Fruit fly (Drosophila melanogaster) whole organism, prepupa: ENCODE measurements around the gene CG3823.
A peak's percentile ranks its signal among the peaks of the same experiment; 100 is the strongest.

Experiments
- Blimp-1 ChIP-seq: fragments of 200-800 bp; sonication (Bioruptor generic); optimal IDR thresholded peaks from 3 replicates; lab custom pipeline; 2017; ENCODE audit warnings: missing biosample characterization, missing genetic modification characterization, mild to moderate bottlenecking, moderate library complexity, missing genetic modification reagents
- CG10631 ChIP-seq: fragments of 200-800 bp; sonication (Bioruptor generic); optimal IDR thresholded peaks from 2 replicates; lab custom pipeline; 2016; ENCODE audit warnings: missing biosample characterization, missing genetic modification characterization
- CG10669 ChIP-seq: fragments of 200-800 bp; sonication (Bioruptor generic); optimal IDR thresholded peaks from 3 replicates; lab custom pipeline; 2018; ENCODE audit warnings: missing biosample characterization, mild to moderate bottlenecking, missing genetic modification characterization, moderate library complexity
- CG11294 ChIP-seq: fragments of 200-800 bp; sonication (Bioruptor generic); IDR thresholded peaks from 2 replicates; pipeline ENCODE4 v1.3.6; 2022; ENCODE audit warnings: missing biosample characterization, missing genetic modification characterization
- CG11762 ChIP-seq: fragments of 200-800 bp; sonication (Bioruptor generic); optimal IDR thresholded peaks from 3 replicates; lab custom pipeline; 2016; ENCODE audit warnings: missing biosample characterization, missing genetic modification characterization; ENCODE audit not compliant: insufficient read depth
- CG15336 ChIP-seq: fragments of 200-800 bp; sonication (Bioruptor generic); IDR thresholded peaks from 2 replicates; pipeline ENCODE4 v1.3.6; 2022; ENCODE audit warnings: missing biosample characterization, missing genetic modification characterization
- CG1621 ChIP-seq: fragments of 200-800 bp; sonication (Bioruptor generic); optimal IDR thresholded peaks from 3 replicates; lab custom pipeline; 2018; ENCODE audit warnings: missing biosample characterization, mild to moderate bottlenecking, missing genetic modification characterization
- CG16779 ChIP-seq: fragments of 200-800 bp; sonication (Bioruptor generic); optimal IDR thresholded peaks from 3 replicates; lab custom pipeline; 2017; ENCODE audit warnings: missing biosample characterization, mild to moderate bottlenecking, missing genetic modification characterization
- CG3032 ChIP-seq: fragments of 200-800 bp; optimal IDR thresholded peaks from 2 replicates; lab custom pipeline; 2019; ENCODE audit warnings: missing biosample characterization, mild to moderate bottlenecking, missing genetic modification characterization, moderate library complexity
- CG31627 ChIP-seq: fragments of 200-800 bp; sonication (Bioruptor generic); optimal IDR thresholded peaks from 3 replicates; lab custom pipeline; 2016; ENCODE audit warnings: missing biosample characterization, missing genetic modification characterization
- CG32006 ChIP-seq: fragments of 200-800 bp; sonication (Bioruptor generic); optimal IDR thresholded peaks from 3 replicates; lab custom pipeline; 2017; ENCODE audit warnings: missing biosample characterization, mild to moderate bottlenecking, missing genetic modification characterization
- CG34406 ChIP-seq: fragments of 200-800 bp; sonication (Bioruptor generic); optimal IDR thresholded peaks from 3 replicates; lab custom pipeline; 2016; ENCODE audit warnings: missing biosample characterization, missing genetic modification characterization
- CG3919 ChIP-seq: fragments of 200-800 bp; sonication (Bioruptor generic); optimal IDR thresholded peaks from 3 replicates; lab custom pipeline; 2016; ENCODE audit warnings: missing biosample characterization, missing genetic modification characterization
- CG4318 ChIP-seq: fragments of 200-800 bp; sonication (Bioruptor generic); optimal IDR thresholded peaks from 3 replicates; lab custom pipeline; 2017; ENCODE audit warnings: missing biosample characterization, mild to moderate bottlenecking, missing genetic modification characterization
- CG6163 ChIP-seq: fragments of 200-800 bp; sonication (Bioruptor generic); IDR thresholded peaks from 3 replicates; pipeline ENCODE4 v1.3.6; 2022; ENCODE audit warnings: missing biosample characterization, missing genetic modification characterization
- CG6276 ChIP-seq: fragments of 200-800 bp; sonication (Bioruptor generic); optimal IDR thresholded peaks from 2 replicates; lab custom pipeline; 2017; ENCODE audit warnings: missing biosample characterization, mild to moderate bottlenecking, missing genetic modification characterization
- CG6792 ChIP-seq: fragments of 200-800 bp; sonication (Bioruptor generic); optimal IDR thresholded peaks from 3 replicates; lab custom pipeline; 2016; ENCODE audit warnings: missing biosample characterization, missing genetic modification characterization
- CG6808 ChIP-seq: fragments of 200-800 bp; sonication (Bioruptor generic); optimal IDR thresholded peaks from 3 replicates; lab custom pipeline; 2017; ENCODE audit warnings: missing biosample characterization, missing genetic modification characterization, mild to moderate bottlenecking, moderate library complexity, missing genetic modification reagents
- CG6854 ChIP-seq: fragments of 200-800 bp; sonication (Bioruptor generic); optimal IDR thresholded peaks from 2 replicates; lab custom pipeline; 2017; ENCODE audit warnings: missing biosample characterization, mild to moderate bottlenecking, missing genetic modification characterization
- CG7368 ChIP-seq: fragments of 200-800 bp; sonication (Bioruptor generic); optimal IDR thresholded peaks from 3 replicates; lab custom pipeline; 2016; ENCODE audit warnings: missing biosample characterization, missing genetic modification characterization
- CG8119 ChIP-seq: fragments of 200-800 bp; sonication (Bioruptor generic); IDR thresholded peaks from 3 replicates; pipeline ENCODE4 v1.3.6; 2022; ENCODE audit warnings: missing biosample characterization, missing genetic modification characterization
- CG8319 ChIP-seq: fragments of 200-800 bp; sonication (Bioruptor generic); optimal IDR thresholded peaks from 3 replicates; lab custom pipeline; 2016; ENCODE audit warnings: missing biosample characterization, missing genetic modification characterization
- CG9139 ChIP-seq: fragments of 200-800 bp; sonication (Bioruptor generic); optimal IDR thresholded peaks from 3 replicates; lab custom pipeline; 2017; ENCODE audit warnings: missing biosample characterization, mild to moderate bottlenecking, missing genetic modification characterization
- Eip75B ChIP-seq: fragments of 200-800 bp; sonication (Bioruptor generic); optimal IDR thresholded peaks from 3 replicates; lab custom pipeline; 2016; ENCODE audit warnings: missing biosample characterization, missing genetic modification characterization
- Eip93F ChIP-seq: fragments of 200-800 bp; sonication (Bioruptor generic); optimal IDR thresholded peaks from 2 replicates; lab custom pipeline; 2016; ENCODE audit warnings: missing biosample characterization, mild to moderate bottlenecking, missing genetic modification characterization
- Ets21C ChIP-seq: fragments of 200-800 bp; sonication (Bioruptor generic); optimal IDR thresholded peaks from 3 replicates; lab custom pipeline; 2016; ENCODE audit warnings: missing biosample characterization, missing genetic modification characterization
- Ets96B ChIP-seq: fragments of 200-800 bp; optimal IDR thresholded peaks from 2 replicates; lab custom pipeline; 2019; ENCODE audit warnings: missing biosample characterization, mild to moderate bottlenecking, missing genetic modification characterization, moderate library complexity
- Hr38 ChIP-seq: sonication (Bioruptor generic); optimal IDR thresholded peaks from 2 replicates; lab custom pipeline; 2016; ENCODE audit warnings: missing biosample characterization, missing genetic modification characterization
- Hr39 ChIP-seq: fragments of 200-800 bp; sonication (Bioruptor generic); optimal IDR thresholded peaks from 2 replicates; lab custom pipeline; 2016; ENCODE audit warnings: missing biosample characterization, missing genetic modification characterization
- Hr4 ChIP-seq: fragments of 200-800 bp; sonication (Bioruptor generic); optimal IDR thresholded peaks from 3 replicates; lab custom pipeline; 2016; ENCODE audit warnings: missing biosample characterization, missing genetic modification characterization
- Lpt ChIP-seq: fragments of 200-800 bp; sonication (Bioruptor generic); optimal IDR thresholded peaks from 3 replicates; lab custom pipeline; 2016; ENCODE audit warnings: missing biosample characterization, missing genetic modification characterization
- OdsH ChIP-seq: fragments of 200-800 bp; sonication (Bioruptor generic); optimal IDR thresholded peaks from 3 replicates; lab custom pipeline; 2016; ENCODE audit warnings: missing biosample characterization, missing genetic modification characterization
- Smox ChIP-seq: fragments of 200-800 bp; sonication (Bioruptor generic); optimal IDR thresholded peaks from 3 replicates; lab custom pipeline; 2016; ENCODE audit warnings: missing biosample characterization, missing genetic modification characterization
- Sox15 ChIP-seq: fragments of 200-800 bp; sonication (Bioruptor generic); optimal IDR thresholded peaks from 3 replicates; lab custom pipeline; 2016; ENCODE audit warnings: missing biosample characterization, missing genetic modification characterization
- achi ChIP-seq: fragments of 200-800 bp; sonication (Bioruptor generic); optimal IDR thresholded peaks from 3 replicates; lab custom pipeline; 2016; ENCODE audit warnings: missing biosample characterization, missing genetic modification characterization
- acj6 ChIP-seq: fragments of 200-800 bp; sonication (Bioruptor generic); optimal IDR thresholded peaks from 3 replicates; lab custom pipeline; 2016; ENCODE audit warnings: missing biosample characterization, missing genetic modification characterization
- cyc ChIP-seq: fragments of 200-800 bp; sonication (Bioruptor generic); optimal IDR thresholded peaks from 3 replicates; lab custom pipeline; 2016; ENCODE audit warnings: missing biosample characterization, missing genetic modification characterization
- dac ChIP-seq: fragments of 200-800 bp; sonication (Bioruptor generic); optimal IDR thresholded peaks from 2 replicates; lab custom pipeline; 2017; ENCODE audit warnings: missing biosample characterization, mild to moderate bottlenecking, missing genetic modification characterization
- dsx ChIP-seq: fragments of 200-800 bp; optimal IDR thresholded peaks from 3 replicates; lab custom pipeline; 2019; ENCODE audit warnings: missing biosample characterization, mild to moderate bottlenecking, missing genetic modification characterization, moderate library complexity; ENCODE audit not compliant: poor library complexity, severe bottlenecking
- eg ChIP-seq: fragments of 200-800 bp; sonication (Bioruptor generic); IDR thresholded peaks from 3 replicates; pipeline ENCODE4 v1.3.6; 2022; ENCODE audit warnings: missing biosample characterization, missing genetic modification characterization
- esn ChIP-seq: fragments of 200-800 bp; sonication (Bioruptor generic); optimal IDR thresholded peaks from 2 replicates; lab custom pipeline; 2016; ENCODE audit warnings: missing biosample characterization, mild to moderate bottlenecking, missing genetic modification characterization, moderate library complexity
- fd85E ChIP-seq: fragments of 200-800 bp; sonication (Bioruptor generic); optimal IDR thresholded peaks from 3 replicates; lab custom pipeline; 2016; ENCODE audit warnings: missing biosample characterization, missing genetic modification characterization
- fkh ChIP-seq: fragments of 200-800 bp; sonication (Bioruptor generic); optimal IDR thresholded peaks from 3 replicates; lab custom pipeline; 2017; ENCODE audit warnings: missing biosample characterization, mild to moderate bottlenecking, missing genetic modification characterization, moderate library complexity
- lz ChIP-seq: fragments of 200-800 bp; sonication (Bioruptor generic); optimal IDR thresholded peaks from 3 replicates; lab custom pipeline; 2016; ENCODE audit warnings: missing biosample characterization, missing genetic modification characterization
- net ChIP-seq: fragments of 200-800 bp; sonication (Bioruptor generic); optimal IDR thresholded peaks from 3 replicates; lab custom pipeline; 2016; ENCODE audit warnings: missing biosample characterization, missing genetic modification characterization
- pdm3 ChIP-seq: fragments of 200-800 bp; sonication (Bioruptor generic); optimal IDR thresholded peaks from 3 replicates; lab custom pipeline; 2016; ENCODE audit warnings: missing biosample characterization, missing genetic modification characterization
- salr ChIP-seq, 2 experiments: fragments of 200-800 bp; sonication (Bioruptor generic); optimal IDR thresholded peaks; 3 replicates each; lab custom pipeline; 2016 to 2018; ENCODE audit warnings: missing biosample characterization in 2 of 2, missing genetic modification characterization in 2 of 2, mild to moderate bottlenecking in 1 of 2
- ss ChIP-seq, 2 experiments: fragments of 200-800 bp; sonication (Bioruptor generic); optimal IDR thresholded peaks; 2 replicates in 1 of 2; 3 replicates in 1 of 2; lab custom pipeline; 2017 to 2018; ENCODE audit warnings: mild to moderate bottlenecking in 2 of 2, missing biosample characterization in 2 of 2, missing genetic modification characterization in 2 of 2, moderate library complexity in 1 of 2
- svp ChIP-seq: fragments of 200-800 bp; sonication (Bioruptor generic); peaks from one replicate; lab custom pipeline; 2016; ENCODE audit warnings: missing biosample characterization, missing genetic modification characterization
- topi ChIP-seq: fragments of 200-800 bp; sonication (Bioruptor generic); optimal IDR thresholded peaks from 3 replicates; lab custom pipeline; 2016; ENCODE audit warnings: missing biosample characterization, missing genetic modification characterization
- vri ChIP-seq: fragments of 200-800 bp; sonication (Bioruptor generic); optimal IDR thresholded peaks from 3 replicates; lab custom pipeline; 2016; ENCODE audit warnings: missing biosample characterization, mild to moderate bottlenecking, missing genetic modification characterization

CG3823 gene

dm6 chrX:6339970-6340548 is 36.3 kb downstream of the CG3823 start:
- TF ChIP-seq CG15336: peak; percentile 80
- peak; percentile 50 for TF ChIP-seq dac
- no peak for TF ChIP-seq esn (GFP tag; lab: Kevin White, UChicago)
- TF ChIP-seq CG8119: peak; percentile 69; the same call in 2 of the 3 replicates
- peak; percentile 39 for TF ChIP-seq achi (GFP tag; lab: Kevin White, UChicago)
- TF ChIP-seq CG6792 (GFP tag; lab: Kevin White, UChicago): no peak
- TF ChIP-seq CG9139 (GFP tag; lab: Kevin White, UChicago): peak; percentile 58
- TF ChIP-seq Hr4 (GFP tag; lab: Kevin White, UChicago): peak; percentile 66
- peak; percentile 19 for TF ChIP-seq net (GFP tag; lab: Kevin White, UChicago)
- TF ChIP-seq Blimp-1 (GFP tag; lab: Kevin White, UChicago): peak; percentile 81
- TF ChIP-seq Eip75B: peak; percentile 52
- no peak for TF ChIP-seq Ets21C (GFP tag; lab: Kevin White, UChicago)
- TF ChIP-seq CG6854 (GFP tag; lab: Kevin White, UChicago): no peak
- peak; percentile 12 for TF ChIP-seq CG11762 (GFP tag; lab: Kevin White, UChicago)
- TF ChIP-seq CG1621 (tag; lab: Kevin White, UChicago): peak; percentile 79
- TF ChIP-seq CG10669 (GFP tag; lab: Kevin White, UChicago): peak; percentile 82
- peak; percentile 48 for TF ChIP-seq acj6 (GFP tag; lab: Kevin White, UChicago)
- TF ChIP-seq Hr38 (GFP tag; lab: Kevin White, UChicago): no peak
- no peak for TF ChIP-seq Sox15 (GFP tag; lab: Kevin White, UChicago)
- peak; percentile 59 for TF ChIP-seq pdm3 (GFP tag; lab: Kevin White, UChicago)
- no peak for TF ChIP-seq Smox (GFP tag; lab: Kevin White, UChicago)
- TF ChIP-seq Ets96B (tag; lab: Kevin White, UChicago): peak; percentile 87
- TF ChIP-seq lz (GFP tag; lab: Kevin White, UChicago): no peak
- peak; percentile 86 for TF ChIP-seq CG6163
- peak; percentile 81 for TF ChIP-seq dsx
- TF ChIP-seq CG6808: peak; percentile 31
- no peak for TF ChIP-seq Hr39 (GFP tag; lab: Kevin White, UChicago)
- peak; percentile 50 for TF ChIP-seq CG10631 (GFP tag; lab: Kevin White, UChicago)
- TF ChIP-seq CG6276: peak; percentile 3
- TF ChIP-seq CG32006 (GFP tag; lab: Kevin White, UChicago): peak; percentile 69
- peak; percentile 49 for TF ChIP-seq CG7368 (GFP tag; lab: Kevin White, UChicago)
- no peak for TF ChIP-seq Eip93F (GFP tag; lab: Kevin White, UChicago)
- peak; percentile 8 for TF ChIP-seq CG34406 (GFP tag; lab: Kevin White, UChicago)
- TF ChIP-seq vri: no peak
- TF ChIP-seq Lpt: peak; percentile 63
- TF ChIP-seq eg (GFP tag; lab: Robert Waterston, UW): peak; percentile 83
- TF ChIP-seq ss (GFP tag; optimal IDR thresholded peaks at IDR 0.05; lab: Kevin White, UChicago): peak; percentile 26 to 53
- TF ChIP-seq CG4318: peak; percentile 42
- no peak for TF ChIP-seq fd85E (GFP tag; lab: Kevin White, UChicago)
- TF ChIP-seq CG3919: peak; percentile 45
- peak; percentile 2 for TF ChIP-seq topi (GFP tag; lab: Kevin White, UChicago)
- no peak for TF ChIP-seq CG31627 (GFP tag; lab: Kevin White, UChicago)
- peak; percentile 82 for TF ChIP-seq svp (GFP tag; lab: Kevin White, UChicago)
- TF ChIP-seq CG11294: peak; percentile 70; the same call in 1 of the 2 replicates
- no peak for TF ChIP-seq fkh (GFP tag; lab: Kevin White, UChicago)
- TF ChIP-seq CG16779: no peak
- no peak for TF ChIP-seq CG8319 (GFP tag; lab: Kevin White, UChicago)
- peak in 1 of 2 experiments; percentile 76 for TF ChIP-seq salr (GFP tag; optimal IDR thresholded peaks at IDR 0.05; lab: Kevin White, UChicago)
- peak; percentile 45 for TF ChIP-seq OdsH (GFP tag; lab: Kevin White, UChicago)
- no peak for TF ChIP-seq cyc
- peak; percentile 85 for TF ChIP-seq CG3032 (tag; lab: Kevin White, UChicago)
